Worm (Caenorhabditis elegans) whole organism, young adult: ENCODE measurements around the gene ZK455.5.

ENCODE experiments used
- C06A6.2 ChIP-seq: fragments of 200-800 bp; sonication (Bioruptor generic); conservative IDR thresholded peaks from 2 replicates; pipeline ENCODE4 v1.3.6; 2022; ENCODE audit warnings: missing genetic modification characterization, missing compliant biosample characterization
- F22D6.2 ChIP-seq: sonication (generic microtip); optimal IDR thresholded peaks from 2 replicates; lab custom pipeline; 2016; ENCODE audit warnings: mild to moderate bottlenecking, missing genetic modification characterization, missing compliant biosample characterization
- Y67H2A.10 ChIP-seq: fragments of 200-800 bp; sonication (Bioruptor generic); conservative IDR thresholded peaks from 2 replicates; pipeline ENCODE4 v1.3.6; 2022; ENCODE audit warnings: missing genetic modification reagents, missing genetic modification characterization, missing compliant biosample characterization
- akir-1 ChIP-seq: fragments of 200-800 bp; sonication (Bioruptor generic); optimal IDR thresholded peaks from 2 replicates; lab custom pipeline; 2018; ENCODE audit warnings: mild to moderate bottlenecking, missing genetic modification characterization, moderate library complexity, missing compliant biosample characterization
- ceh-40 ChIP-seq: fragments of 200-800 bp; sonication (Bioruptor generic); IDR thresholded peaks from 2 replicates; pipeline ENCODE4 v1.3.6; 2022; ENCODE audit warnings: missing genetic modification characterization, missing compliant biosample characterization
- egl-44 ChIP-seq: fragments of 200-800 bp; sonication (Bioruptor generic); IDR thresholded peaks from 2 replicates; pipeline ENCODE4 v1.3.6; 2022; ENCODE audit warnings: missing genetic modification reagents, missing genetic modification characterization, missing compliant biosample characterization
- lsy-27 ChIP-seq: sonication (generic microtip); optimal IDR thresholded peaks from 2 replicates; lab custom pipeline; 2017; ENCODE audit warnings: missing genetic modification characterization, mild to moderate bottlenecking, missing compliant biosample characterization, antibody characterized with exemption, missing genotype, borderline replicate concordance; ENCODE audit not compliant: insufficient read depth
- sdz-38 ChIP-seq: sonication (generic microtip); optimal IDR thresholded peaks from 2 replicates; lab custom pipeline; 2016; ENCODE audit warnings: missing genotype, missing genetic modification characterization, missing compliant biosample characterization
- ztf-6 ChIP-seq: fragments of 200-800 bp; sonication (Bioruptor generic); IDR thresholded peaks from 2 replicates; pipeline ENCODE4 v1.3.6; 2022; ENCODE audit warnings: missing genetic modification reagents, missing genetic modification characterization, missing compliant biosample characterization

DNA sequence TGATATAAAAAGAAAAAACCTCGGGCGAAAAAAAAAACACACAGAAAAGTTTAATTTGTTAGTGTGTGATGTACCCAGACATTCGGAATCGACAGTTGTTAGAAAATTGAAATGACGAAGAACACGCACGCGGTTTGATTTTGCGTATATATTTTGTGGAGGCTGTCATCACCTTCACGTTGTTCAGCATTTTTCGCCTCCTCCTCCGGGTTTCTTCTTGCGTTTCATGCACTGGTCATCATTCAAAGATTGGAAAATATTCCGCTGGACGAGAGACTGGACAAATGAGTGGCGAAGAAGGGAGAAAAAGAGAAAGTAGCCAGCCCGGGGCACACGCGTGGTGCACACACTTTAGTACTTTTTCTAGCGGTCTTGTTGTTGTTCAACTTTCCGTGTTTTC lies 18.2 kb upstream of the ZK455.5 start:
- TF ChIP-seq lsy-27 (no peak), Y67H2A.10 (GFP tag; lab: Robert Waterston, UW) (no peak), C06A6.2 (GFP tag; lab: Robert Waterston, UW) (no peak), F22D6.2 (tag; lab: Kevin White, UChicago) (no peak), egl-44 (GFP tag; lab: Robert Waterston, UW) (no peak), akir-1 (GFP tag; lab: Kevin White, UChicago) (no peak), ceh-40 (GFP tag; lab: Robert Waterston, UW) (no peak), sdz-38 (no peak), ztf-6 (GFP tag; lab: Robert Waterston, UW) (no peak)
